Fruit fly (Drosophila melanogaster) whole organism, embryonic: ENCODE measurements around the gene LpR2.

Source experiments
- Aef1 ChIP-seq: fragments of 200-800 bp; sonication (Bioruptor generic); IDR thresholded peaks from 3 replicates; pipeline ENCODE4 v1.3.6; 2022; ENCODE audit warnings: missing biosample characterization, missing genetic modification characterization
- Awh ChIP-seq: fragments of 200-800 bp; sonication (Bioruptor generic); IDR thresholded peaks from 2 replicates; pipeline ENCODE4, ENCODE4 v1.3.6; 2022; ENCODE audit warnings: missing biosample characterization, missing genetic modification characterization
- CG11560 ChIP-seq: fragments of 200-800 bp; sonication (Bioruptor generic); IDR thresholded peaks from 3 replicates; pipeline ENCODE4 v1.3.6; 2022; ENCODE audit warnings: missing biosample characterization, missing genetic modification characterization
- CG12299 ChIP-seq: fragments of 200-800 bp; sonication (Bioruptor generic); optimal IDR thresholded peaks from 2 replicates; lab custom pipeline; 2018; ENCODE audit warnings: missing biosample characterization, mild to moderate bottlenecking, missing genetic modification characterization
- CG13123 ChIP-seq: fragments of 200-800 bp; sonication (Bioruptor generic); optimal IDR thresholded peaks from 2 replicates; lab custom pipeline; 2016; ENCODE audit warnings: missing biosample characterization, missing genetic modification characterization
- CG13287 ChIP-seq: fragments of 200-800 bp; sonication (Bioruptor generic); IDR thresholded peaks from 2 replicates; pipeline ENCODE4 v1.3.6; 2022; ENCODE audit warnings: missing biosample characterization, missing genetic modification characterization; ENCODE audit not compliant: partially characterized antibody
- CG15011 ChIP-seq: fragments of 200-800 bp; sonication (Bioruptor generic); optimal IDR thresholded peaks from 3 replicates; lab custom pipeline; 2018; ENCODE audit warnings: missing biosample characterization, mild to moderate bottlenecking, missing genetic modification characterization
- CG15514 ChIP-seq: fragments of 200-800 bp; sonication (Bioruptor generic); optimal IDR thresholded peaks from 3 replicates; lab custom pipeline; 2017; ENCODE audit warnings: missing biosample characterization, missing genetic modification characterization, mild to moderate bottlenecking, moderate library complexity, missing genetic modification reagents
- CG1603 ChIP-seq: fragments of 200-800 bp; sonication (Bioruptor generic); optimal IDR thresholded peaks from 2 replicates; lab custom pipeline; 2019; ENCODE audit warnings: missing biosample characterization, mild to moderate bottlenecking, missing genetic modification characterization, moderate library complexity
- CG16815 ChIP-seq: fragments of 200-800 bp; sonication (Bioruptor generic); optimal IDR thresholded peaks from 3 replicates; lab custom pipeline; 2017; ENCODE audit warnings: missing biosample characterization, mild to moderate bottlenecking, missing genetic modification characterization
- CG16863 ChIP-seq: fragments of 200-800 bp; sonication (Bioruptor generic); optimal IDR thresholded peaks from 3 replicates; lab custom pipeline; 2016; ENCODE audit warnings: missing biosample characterization, missing genetic modification characterization
- CG17361 ChIP-seq: fragments of 200-800 bp; sonication (Bioruptor generic); IDR thresholded peaks from 3 replicates; pipeline ENCODE4 v1.3.6; 2022; ENCODE audit warnings: missing biosample characterization, missing genetic modification characterization
- CG18011 ChIP-seq: fragments of 200-800 bp; sonication (Bioruptor generic); optimal IDR thresholded peaks from 2 replicates; lab custom pipeline; 2017; ENCODE audit warnings: missing biosample characterization, missing genetic modification characterization, mild to moderate bottlenecking, moderate library complexity, missing genotype
- CG18476 ChIP-seq: fragments of 200-800 bp; sonication (Bioruptor generic); optimal IDR thresholded peaks from 2 replicates; lab custom pipeline; 2016; ENCODE audit warnings: missing biosample characterization, mild to moderate bottlenecking, missing genetic modification characterization
- CG2129 ChIP-seq: fragments of 200-800 bp; sonication (Bioruptor generic); IDR thresholded peaks from 2 replicates; pipeline ENCODE4 v1.3.6; 2022; ENCODE audit warnings: missing biosample characterization, missing genetic modification characterization; ENCODE audit not compliant: partially characterized antibody
- CG2712 ChIP-seq: fragments of 200-800 bp; optimal IDR thresholded peaks from 3 replicates; lab custom pipeline; 2019; ENCODE audit warnings: missing biosample characterization, mild to moderate bottlenecking, missing genetic modification characterization, moderate library complexity
- CG4282 ChIP-seq: fragments of 200-800 bp; sonication (Bioruptor generic); optimal IDR thresholded peaks from 2 replicates; lab custom pipeline; 2016; ENCODE audit warnings: missing biosample characterization, missing genetic modification characterization
- CG6791 ChIP-seq: fragments of 200-800 bp; sonication (Bioruptor generic); IDR thresholded peaks from 3 replicates; pipeline ENCODE4 v1.3.6; 2022; ENCODE audit warnings: missing biosample characterization, missing genetic modification characterization; ENCODE audit not compliant: partially characterized antibody
- CG8281 ChIP-seq: fragments of 200-800 bp; sonication (Bioruptor generic); optimal IDR thresholded peaks from 2 replicates; lab custom pipeline; 2018; ENCODE audit warnings: missing biosample characterization, mild to moderate bottlenecking, missing genetic modification characterization, moderate library complexity
- CG8944 ChIP-seq: fragments of 200-800 bp; sonication (Bioruptor generic); optimal IDR thresholded peaks from 3 replicates; lab custom pipeline; 2016; ENCODE audit warnings: missing biosample characterization, missing genetic modification characterization
- CG9876 ChIP-seq: fragments of 200-800 bp; sonication (Bioruptor generic); optimal IDR thresholded peaks from 2 replicates; lab custom pipeline; 2016; ENCODE audit warnings: missing biosample characterization, missing genetic modification characterization
- Dll ChIP-seq: fragments of 200-800 bp; sonication (Bioruptor generic); IDR thresholded peaks from 4 replicates; pipeline ENCODE4 v1.3.6; 2022; ENCODE audit warnings: missing biosample characterization, missing genetic modification characterization; ENCODE audit not compliant: partially characterized antibody
- Drgx ChIP-seq: fragments of 200-800 bp; sonication (Bioruptor generic); IDR thresholded peaks from 2 replicates; pipeline ENCODE4 v1.3.6; 2022; ENCODE audit warnings: missing biosample characterization, missing genetic modification characterization
- Eip74EF ChIP-seq, 2 experiments: fragments of 200-800 bp in 1 of 2; fragments of >200 bp in 1 of 2; sonication (Bioruptor generic) in 1 of 2; optimal IDR thresholded peaks; 2 replicates each; lab custom pipeline; 2017 to 2019; ENCODE audit warnings: missing biosample characterization in 2 of 2, missing genetic modification characterization in 2 of 2, mild to moderate bottlenecking in 1 of 2, moderate library complexity in 1 of 2
- Ets97D ChIP-seq: fragments of 200-800 bp; sonication (Bioruptor generic); optimal IDR thresholded peaks from 3 replicates; lab custom pipeline; 2016; ENCODE audit warnings: missing biosample characterization, missing genetic modification characterization
- Lim3 ChIP-seq: fragments of 200-800 bp; sonication (Bioruptor generic); IDR thresholded peaks from 2 replicates; pipeline ENCODE4 v1.3.6; 2022; ENCODE audit warnings: missing biosample characterization, missing genetic modification characterization
- NC2α ChIP-seq: fragments of 200-800 bp; sonication (Bioruptor generic); optimal IDR thresholded peaks from 2 replicates; lab custom pipeline; 2016; ENCODE audit warnings: missing biosample characterization, missing genetic modification characterization
- Ptx1 ChIP-seq: fragments of 200-800 bp; sonication (Bioruptor generic); IDR thresholded peaks from 2 replicates; pipeline ENCODE4 v1.3.6; 2022; ENCODE audit warnings: missing biosample characterization, missing genetic modification characterization
- TFAM ChIP-seq: fragments of 200-800 bp; sonication (Bioruptor generic); optimal IDR thresholded peaks from 2 replicates; lab custom pipeline; 2017; ENCODE audit warnings: missing biosample characterization, missing genetic modification characterization, inconsistent platforms
- ab ChIP-seq: fragments of 200-800 bp; sonication (Bioruptor generic); optimal IDR thresholded peaks from 2 replicates; lab custom pipeline; 2016; ENCODE audit warnings: missing biosample characterization, missing genetic modification characterization
- bowl ChIP-seq: fragments of 200-800 bp; sonication (Bioruptor generic); IDR thresholded peaks from 2 replicates; pipeline ENCODE4 v1.3.6; 2022; ENCODE audit warnings: missing biosample characterization, missing genetic modification characterization
- cad ChIP-seq: fragments of >200 bp; optimal IDR thresholded peaks from 2 replicates; lab custom pipeline; 2017; ENCODE audit warnings: missing biosample characterization, missing genetic modification characterization
- crol ChIP-seq: fragments of 200-800 bp; sonication (Bioruptor generic); IDR thresholded peaks from 2 replicates; pipeline ENCODE4 v1.3.6; 2022; ENCODE audit warnings: missing biosample characterization, missing genetic modification characterization
- dan ChIP-seq: fragments of 200-800 bp; sonication (Bioruptor generic); IDR thresholded peaks from 2 replicates; pipeline ENCODE4 v1.3.6; 2022; ENCODE audit warnings: missing biosample characterization, missing genetic modification characterization
- dpn ChIP-seq, 2 experiments: fragments of 200-800 bp; sonication (Bioruptor generic); optimal IDR thresholded peaks; 3 replicates each; lab custom pipeline; 2016; ENCODE audit warnings: missing biosample characterization in 2 of 2, missing genetic modification characterization in 2 of 2
- esg ChIP-seq: fragments of 200-800 bp; sonication (Bioruptor generic); conservative IDR thresholded peaks from 2 replicates; pipeline ENCODE4 v1.3.6; 2022; ENCODE audit warnings: missing biosample characterization, missing genetic modification characterization
- gsb ChIP-seq: fragments of 200-800 bp; sonication (Bioruptor generic); IDR thresholded peaks from 2 replicates; pipeline ENCODE4 v1.3.6; 2022; ENCODE audit warnings: missing biosample characterization, missing genetic modification characterization
- lmd ChIP-seq: fragments of 200-800 bp; sonication (Bioruptor generic); IDR thresholded peaks from 2 replicates; pipeline ENCODE4 v1.3.6; 2022; ENCODE audit warnings: missing biosample characterization, missing genetic modification characterization
- mirr ChIP-seq: fragments of 200-800 bp; sonication (Bioruptor generic); optimal IDR thresholded peaks from 3 replicates; lab custom pipeline; 2018; ENCODE audit warnings: missing biosample characterization, mild to moderate bottlenecking, missing genetic modification characterization
- pan ChIP-seq, 4 experiments: fragments of >200 bp in 3 of 4; fragments of 200-800 bp in 1 of 4; sonication (Bioruptor generic) in 1 of 4; optimal IDR thresholded peaks in 3 of 4; IDR thresholded peaks in 1 of 4; 2 replicates each; pipeline versions ENCODE4 v1.3.6 to Lab custom; 2017 to 2022; ENCODE audit warnings: missing biosample characterization in 2 of 4, missing genetic modification characterization in 2 of 4, mixed read lengths in 1 of 4
- pum ChIP-seq: fragments of 200-800 bp; sonication (Bioruptor generic); optimal IDR thresholded peaks from 2 replicates; lab custom pipeline; 2016; ENCODE audit warnings: missing biosample characterization, missing genetic modification characterization
- sens ChIP-seq: fragments of 200-800 bp; sonication (Bioruptor generic); peaks from one replicate; lab custom pipeline; 2016; ENCODE audit warnings: missing biosample characterization, missing genetic modification characterization
- trem ChIP-seq: fragments of 200-800 bp; optimal IDR thresholded peaks from 3 replicates; lab custom pipeline; 2019; ENCODE audit warnings: missing biosample characterization, mild to moderate bottlenecking, missing genetic modification characterization, moderate library complexity
- tx ChIP-seq: fragments of 200-800 bp; sonication (Bioruptor generic); optimal IDR thresholded peaks from 2 replicates; lab custom pipeline; 2016; ENCODE audit warnings: missing biosample characterization, missing genetic modification characterization
- unc-4 ChIP-seq: fragments of 200-800 bp; sonication (Bioruptor generic); IDR thresholded peaks from 2 replicates; pipeline ENCODE4 v1.3.6; 2022; ENCODE audit warnings: missing biosample characterization, missing genetic modification characterization; ENCODE audit not compliant: partially characterized antibody
- unpg ChIP-seq: fragments of 200-800 bp; sonication (Bioruptor generic); optimal IDR thresholded peaks from 3 replicates; lab custom pipeline; 2018; ENCODE audit warnings: missing biosample characterization, mild to moderate bottlenecking, missing genetic modification characterization, moderate library complexity
- vfl ChIP-seq: fragments of 200-800 bp; sonication (Bioruptor generic); optimal IDR thresholded peaks from 2 replicates; lab custom pipeline; 2016; ENCODE audit warnings: missing biosample characterization, missing genetic modification characterization
- wor ChIP-seq: fragments of 200-800 bp; sonication (Bioruptor generic); IDR thresholded peaks from 2 replicates; pipeline ENCODE4 v1.3.6; 2022; ENCODE audit warnings: missing biosample characterization, missing genetic modification characterization
- zfh1 ChIP-seq: fragments of 200-800 bp; sonication (Bioruptor generic); IDR thresholded peaks from 3 replicates; pipeline ENCODE4 v1.3.6; 2022; ENCODE audit warnings: missing biosample characterization, missing genetic modification characterization

Gene LpR2

dm6 chr3R:25737735-25738371 is 2.4 kb downstream of the LpR2 start (continued):
- TF ChIP-seq bowl (peak; percentile 72; the same call in 1 of the 2 replicates), zfh1 (GFP tag; lab: Robert Waterston, UW) (peak; percentile 94), trem (tag; lab: Kevin White, UChicago) (peak; percentile 92), CG13287 (no peak), NC2α (GFP tag; lab: Kevin White, UChicago) (peak; percentile 89), unpg (GFP tag; lab: Kevin White, UChicago) (peak; percentile 95), CG18476 (GFP tag; lab: Kevin White, UChicago) (peak; percentile 88), CG8281 (tag; lab: Kevin White, UChicago) (peak; percentile 71), pum (peak; percentile 97), gsb (GFP tag; lab: Robert Waterston, UW) (peak; percentile 58), CG4282 (GFP tag; lab: Kevin White, UChicago) (peak; percentile 79), Ets97D (GFP tag; lab: Kevin White, UChicago) (peak; percentile 81), CG11560 (tag; lab: Robert Waterston, UW) (peak; percentile 69; the same call in 1 of the 3 replicates), tx (GFP tag; lab: Kevin White, UChicago) (peak; percentile 89), CG16863 (GFP tag; lab: Kevin White, UChicago) (peak; percentile 95), Awh (GFP tag; lab: Robert Waterston, UW) (peak; percentile 92), CG15011 (GFP tag; lab: Kevin White, UChicago) (peak; percentile 69), mirr (GFP tag; lab: Kevin White, UChicago) (no peak), TFAM (GFP tag; lab: Kevin White, UChicago) (peak; percentile 67), CG15514 (GFP tag; lab: Kevin White, UChicago) (peak; percentile 59), CG2129 (GFP tag; lab: Robert Waterston, UW) (no peak), CG2712 (tag; lab: Kevin White, UChicago) (peak; percentile 96), dan (GFP tag; lab: Robert Waterston, UW) (peak; percentile 35; the same call in 1 of the 2 replicates), pan (optimal IDR thresholded peaks at IDR 0.05; lab: Kevin White, UChicago) (no peak), pan (GFP tag; optimal IDR thresholded peaks at IDR 0.05 in 1 of 2, IDR thresholded peaks at IDR 0.05 in 1 of 2) (peak in 1 of 2 experiments; percentile 83), vfl (GFP tag; lab: Kevin White, UChicago) (peak; percentile 80), unc-4 (no peak), CG13123 (GFP tag; lab: Kevin White, UChicago) (peak; percentile 82), CG18011 (GFP tag; lab: Kevin White, UChicago) (peak; percentile 58), CG9876 (GFP tag; lab: Kevin White, UChicago) (peak; percentile 91), Aef1 (GFP tag; lab: Robert Waterston, UW) (peak; percentile 86), crol (GFP tag; lab: Robert Waterston, UW) (peak; percentile 47; the same call in 1 of the 2 replicates), ab (GFP tag; lab: Kevin White, UChicago) (peak; percentile 88), CG1603 (tag; lab: Kevin White, UChicago) (peak; percentile 96), Ptx1 (GFP tag; lab: Robert Waterston, UW) (peak; percentile 91), Dll (GFP tag; lab: Robert Waterston, UW) (no peak), CG6791 (GFP tag; lab: Robert Waterston, UW) (no peak), CG16815 (GFP tag; lab: Kevin White, UChicago) (peak; percentile 73), CG12299 (tag; lab: Kevin White, UChicago) (peak; percentile 76), Lim3 (GFP tag; lab: Robert Waterston, UW) (peak; percentile 39; the same call in 1 of the 2 replicates), lmd (GFP tag; lab: Robert Waterston, UW) (peak; percentile 91), wor (GFP tag; lab: Robert Waterston, UW) (peak; percentile 91), CG17361 (GFP tag; lab: Robert Waterston, UW) (no peak; the same call in 2 of the 3 replicates), CG8944 (GFP tag; lab: Kevin White, UChicago) (peak; percentile 95), cad (no peak), esg (peak; percentile 78), sens (GFP tag; lab: Kevin White, UChicago) (peak; percentile 100), Drgx (GFP tag; lab: Robert Waterston, UW) (peak; percentile 96), Eip74EF (GFP tag; optimal IDR thresholded peaks at IDR 0.05; lab: Kevin White, UChicago) (peak in 1 of 2 experiments; percentile 90), dpn (GFP tag; optimal IDR thresholded peaks at IDR 0.05; lab: Kevin White, UChicago) (peak; percentile 94 to 95)
